Worm (Caenorhabditis elegans) whole organism, L2 larva: ENCODE data around the gene nmur-2.

Source experiments
- C34F6.9 ChIP-seq: fragments of 150-350 bp; optimal IDR thresholded peaks from 2 replicates; lab custom pipeline; 2014; ENCODE audit warnings: missing biosample characterization, missing genetic modification characterization
- F13H6.1 ChIP-seq: sonication (generic microtip); optimal IDR thresholded peaks from 2 replicates; lab custom pipeline; 2016; ENCODE audit warnings: missing genetic modification characterization, missing compliant biosample characterization
- ZK546.5 ChIP-seq: sonication (generic microtip); optimal IDR thresholded peaks from 2 replicates; lab custom pipeline; 2017; ENCODE audit warnings: missing biosample characterization, missing genetic modification characterization
- aly-2 ChIP-seq: fragments of 150-350 bp; optimal IDR thresholded peaks from 2 replicates; lab custom pipeline; 2014; ENCODE audit warnings: missing biosample characterization, missing genetic modification characterization
- ama-1 ChIP-seq: fragments of 150-350 bp; optimal IDR thresholded peaks from 2 replicates; lab custom pipeline; 2018; ENCODE audit warnings: inconsistent platforms
- blmp-1 ChIP-seq: sonication (generic microtip); optimal IDR thresholded peaks from 2 replicates; lab custom pipeline; 2017; ENCODE audit warnings: missing genetic modification characterization, mild to moderate bottlenecking, missing compliant biosample characterization, antibody characterized with exemption, moderate library complexity; ENCODE audit not compliant: insufficient read depth
- ceh-16 ChIP-seq: fragments of 150-350 bp; optimal IDR thresholded peaks from 2 replicates; lab custom pipeline; 2014; ENCODE audit warnings: missing biosample characterization, missing genetic modification characterization
- crh-2 ChIP-seq: sonication (generic microtip); optimal IDR thresholded peaks from 2 replicates; lab custom pipeline; 2017; ENCODE audit warnings: missing biosample characterization, missing genetic modification characterization
- dmd-4 ChIP-seq: sonication (generic microtip); optimal IDR thresholded peaks from 2 replicates; lab custom pipeline; 2017; ENCODE audit warnings: missing biosample characterization, missing genetic modification characterization
- egl-27 ChIP-seq: sonication (generic microtip); optimal IDR thresholded peaks from 3 replicates; lab custom pipeline; 2017; ENCODE audit warnings: missing biosample characterization, missing genetic modification reagents, missing genetic modification characterization
- elt-1 ChIP-seq: fragments of 150-350 bp; optimal IDR thresholded peaks from 2 replicates; lab custom pipeline; 2014; ENCODE audit warnings: missing biosample characterization, missing genetic modification characterization
- elt-3 ChIP-seq: sonication (generic microtip); optimal IDR thresholded peaks from 2 replicates; lab custom pipeline; 2017; ENCODE audit warnings: missing biosample characterization, missing genetic modification characterization
- fos-1 ChIP-seq: fragments of 150-350 bp; optimal IDR thresholded peaks from 2 replicates; lab custom pipeline; 2014; ENCODE audit warnings: missing biosample characterization, missing genetic modification characterization
- gmeb-1 ChIP-seq: fragments of 150-350 bp; optimal IDR thresholded peaks from 2 replicates; lab custom pipeline; 2014; ENCODE audit warnings: missing biosample characterization, missing genetic modification characterization
- lin-11 ChIP-seq: fragments of 150-350 bp; sonication (generic microtip); optimal IDR thresholded peaks from 2 replicates; lab custom pipeline; 2014; ENCODE audit warnings: missing biosample characterization, missing genetic modification characterization, inconsistent platforms, mixed read lengths
- lin-13 ChIP-seq: fragments of 150-350 bp; optimal IDR thresholded peaks from 2 replicates; lab custom pipeline; 2014; ENCODE audit warnings: missing biosample characterization, missing genetic modification reagents, missing genetic modification characterization
- lin-39 ChIP-seq: fragments of 150-350 bp; optimal IDR thresholded peaks from 2 replicates; lab custom pipeline; 2014; ENCODE audit warnings: missing biosample characterization, missing genetic modification reagents, missing genetic modification characterization
- lsy-2 ChIP-seq, 2 experiments: fragments of 150-350 bp in 1 of 2; sonication (generic microtip) in 1 of 2; optimal IDR thresholded peaks; 2 replicates each; lab custom pipeline; 2014 to 2017; ENCODE audit warnings: missing biosample characterization in 2 of 2, missing genetic modification characterization in 2 of 2
- mbf-1 ChIP-seq: sonication (generic microtip); optimal IDR thresholded peaks from 2 replicates; lab custom pipeline; 2017; ENCODE audit warnings: missing biosample characterization, missing genetic modification characterization
- mdl-1 ChIP-seq, 2 experiments: fragments of 150-350 bp in 1 of 2; sonication (generic microtip) in 1 of 2; optimal IDR thresholded peaks; 2 replicates each; lab custom pipeline; 2017; ENCODE audit warnings: missing biosample characterization in 2 of 2, missing genetic modification characterization in 2 of 2
- nhr-11 ChIP-seq: fragments of 150-350 bp; optimal IDR thresholded peaks from 2 replicates; lab custom pipeline; 2014; ENCODE audit warnings: missing biosample characterization, missing genetic modification characterization
- nhr-12 ChIP-seq: fragments of 150-350 bp; optimal IDR thresholded peaks from 2 replicates; lab custom pipeline; 2014; ENCODE audit warnings: missing biosample characterization, missing genetic modification characterization
- nhr-129 ChIP-seq: fragments of 150-350 bp; optimal IDR thresholded peaks from 2 replicates; lab custom pipeline; 2014; ENCODE audit warnings: missing biosample characterization, missing genetic modification characterization
- nhr-237 ChIP-seq: fragments of 150-350 bp; optimal IDR thresholded peaks from 2 replicates; lab custom pipeline; 2014; ENCODE audit warnings: missing biosample characterization, missing genetic modification characterization
- nhr-25 ChIP-seq: fragments of 150-350 bp; sonication (generic microtip); optimal IDR thresholded peaks from 3 replicates; lab custom pipeline; 2014; ENCODE audit warnings: missing biosample characterization, missing genetic modification characterization
- nhr-6 ChIP-seq: fragments of 150-350 bp; optimal IDR thresholded peaks from 2 replicates; lab custom pipeline; 2014; ENCODE audit warnings: missing biosample characterization, missing genetic modification characterization
- nhr-77 ChIP-seq: fragments of 150-350 bp; optimal IDR thresholded peaks from 2 replicates; lab custom pipeline; 2014; ENCODE audit warnings: missing biosample characterization, missing genetic modification characterization
- peb-1 ChIP-seq: fragments of 150-350 bp; optimal IDR thresholded peaks from 2 replicates; lab custom pipeline; 2014; ENCODE audit warnings: missing biosample characterization, missing genetic modification characterization
- sem-4 ChIP-seq: fragments of 150-350 bp; optimal IDR thresholded peaks from 2 replicates; lab custom pipeline; 2014; ENCODE audit warnings: missing biosample characterization, missing genetic modification reagents, missing genetic modification characterization
- sma-3 ChIP-seq: sonication (generic microtip); optimal IDR thresholded peaks from 2 replicates; lab custom pipeline; 2016; ENCODE audit warnings: missing genetic modification reagents, missing genetic modification characterization, missing compliant biosample characterization
- sma-9 ChIP-seq, 2 experiments: fragments of 150-350 bp in 1 of 2; sonication (generic microtip) in 1 of 2; optimal IDR thresholded peaks; 2 replicates each; lab custom pipeline; 2014 to 2016; ENCODE audit warnings: missing genetic modification characterization in 2 of 2, mild to moderate bottlenecking in 1 of 2, missing biosample characterization in 1 of 2, missing compliant biosample characterization in 1 of 2, missing genetic modification reagents in 1 of 2, moderate library complexity in 1 of 2
- snpc-4 ChIP-seq: fragments of 150-350 bp; optimal IDR thresholded peaks from 2 replicates; lab custom pipeline; 2014; ENCODE audit warnings: missing biosample characterization, missing genetic modification characterization
- unc-39 ChIP-seq: fragments of 150-350 bp; optimal IDR thresholded peaks from 2 replicates; lab custom pipeline; 2014; ENCODE audit warnings: missing biosample characterization, missing genetic modification characterization
- unc-55 ChIP-seq: fragments of 150-350 bp; sonication (generic microtip); optimal IDR thresholded peaks from 3 replicates; lab custom pipeline; 2014; ENCODE audit warnings: missing biosample characterization, missing genetic modification reagents, missing genetic modification characterization
- unc-62 ChIP-seq: fragments of 150-350 bp; optimal IDR thresholded peaks from 2 replicates; lab custom pipeline; 2014; ENCODE audit warnings: missing biosample characterization, missing genetic modification reagents, missing genetic modification characterization
- zag-1 ChIP-seq: fragments of 150-350 bp; optimal IDR thresholded peaks from 2 replicates; lab custom pipeline; 2014; ENCODE audit warnings: missing biosample characterization, missing genetic modification characterization
- ztf-11 ChIP-seq: sonication (generic microtip); optimal IDR thresholded peaks from 2 replicates; lab custom pipeline; 2017; ENCODE audit warnings: missing biosample characterization, missing genetic modification characterization

nmur-2 gene

DNA sequence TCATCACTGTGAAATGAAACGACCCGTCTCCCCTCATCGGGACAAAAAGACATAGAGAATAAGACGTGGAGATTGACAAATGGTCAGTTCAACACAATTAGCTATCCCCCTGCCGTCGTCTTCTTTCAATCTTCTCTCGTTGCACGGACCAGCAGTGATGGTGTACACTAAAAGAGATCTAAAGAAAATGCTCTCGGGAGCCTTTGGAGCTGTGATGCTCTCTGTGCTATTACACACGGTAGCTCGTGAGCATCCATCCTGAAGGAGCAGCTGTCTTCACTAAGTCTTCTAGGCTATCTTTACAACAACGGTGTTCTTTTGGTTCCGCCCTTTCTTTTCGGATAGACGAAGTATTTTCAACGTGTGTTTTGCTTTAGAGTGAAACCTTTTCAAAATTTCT, 36.5 kb upstream of the nmur-2 start:
- TF ChIP-seq unc-39 (tag; lab: Kevin White, UChicago): no peak
- TF ChIP-seq ztf-11 (tag; lab: Kevin White, UChicago): no peak
- peak; percentile 64 for TF ChIP-seq nhr-129 (tag; lab: Kevin White, UChicago)
- TF ChIP-seq sma-9 (GFP tag; optimal IDR thresholded peaks at IDR 0.05; lab: Kevin White, UChicago): peak; percentile 46
- no peak for TF ChIP-seq sma-9 (tag; optimal IDR thresholded peaks at IDR 0.05; lab: Kevin White, UChicago)
- peak; percentile 78 for TF ChIP-seq F13H6.1
- TF ChIP-seq mdl-1 (tag; optimal IDR thresholded peaks at IDR 0.05; lab: Kevin White, UChicago): no peak
- no peak for TF ChIP-seq dmd-4 (tag; lab: Kevin White, UChicago)
- TF ChIP-seq lsy-2 (tag; optimal IDR thresholded peaks at IDR 0.05; lab: Kevin White, UChicago): peak in 1 of 2 experiments; percentile 36

DNA sequence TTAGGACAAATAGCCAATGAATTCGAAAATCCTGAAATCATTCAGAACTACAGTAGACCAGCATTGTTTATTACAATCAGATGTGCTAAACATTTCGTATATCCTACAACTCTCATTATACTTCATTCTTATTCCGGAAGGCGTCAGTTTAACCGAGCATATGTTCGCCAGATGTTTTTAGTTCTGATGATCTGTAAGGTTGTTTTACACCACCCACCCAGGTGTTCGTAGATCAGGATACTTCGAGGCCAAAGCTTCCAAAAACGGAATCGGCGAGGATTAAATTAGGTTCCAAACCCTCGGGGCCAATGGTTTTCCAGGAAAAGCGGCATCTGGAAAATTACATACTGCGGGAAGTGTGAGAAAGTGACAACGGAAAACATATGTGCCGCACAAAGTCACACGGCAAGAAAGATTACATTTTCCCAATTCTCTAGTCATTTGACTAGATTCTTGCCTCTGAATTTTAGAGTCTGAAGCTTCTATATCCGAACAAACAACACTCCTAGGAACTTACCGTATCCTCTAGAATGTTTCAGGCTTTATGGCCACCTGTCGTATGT, 35.8 kb upstream of the nmur-2 start:
- no peak for TF ChIP-seq aly-2 (tag; lab: Kevin White, UChicago)
- TF ChIP-seq ZK546.5 (tag; lab: Kevin White, UChicago): no peak
- TF ChIP-seq sma-9 (GFP tag; optimal IDR thresholded peaks at IDR 0.05; lab: Kevin White, UChicago): peak; percentile 29
- TF ChIP-seq sma-9 (tag; optimal IDR thresholded peaks at IDR 0.05; lab: Kevin White, UChicago): no peak
- TF ChIP-seq lin-11 (tag; lab: Kevin White, UChicago): peak; percentile 14
- TF ChIP-seq lin-13 (GFP tag; lab: Kevin White, UChicago): no peak
- no peak for TF ChIP-seq nhr-11 (tag; lab: Kevin White, UChicago)
- peak in 1 of 2 experiments; percentile 26 for TF ChIP-seq lsy-2 (tag; optimal IDR thresholded peaks at IDR 0.05; lab: Kevin White, UChicago)
- no peak for TF ChIP-seq ama-1 (lab: Kevin White, UChicago)
- TF ChIP-seq C34F6.9 (tag; lab: Kevin White, UChicago): no peak
- no peak for TF ChIP-seq blmp-1

DNA sequence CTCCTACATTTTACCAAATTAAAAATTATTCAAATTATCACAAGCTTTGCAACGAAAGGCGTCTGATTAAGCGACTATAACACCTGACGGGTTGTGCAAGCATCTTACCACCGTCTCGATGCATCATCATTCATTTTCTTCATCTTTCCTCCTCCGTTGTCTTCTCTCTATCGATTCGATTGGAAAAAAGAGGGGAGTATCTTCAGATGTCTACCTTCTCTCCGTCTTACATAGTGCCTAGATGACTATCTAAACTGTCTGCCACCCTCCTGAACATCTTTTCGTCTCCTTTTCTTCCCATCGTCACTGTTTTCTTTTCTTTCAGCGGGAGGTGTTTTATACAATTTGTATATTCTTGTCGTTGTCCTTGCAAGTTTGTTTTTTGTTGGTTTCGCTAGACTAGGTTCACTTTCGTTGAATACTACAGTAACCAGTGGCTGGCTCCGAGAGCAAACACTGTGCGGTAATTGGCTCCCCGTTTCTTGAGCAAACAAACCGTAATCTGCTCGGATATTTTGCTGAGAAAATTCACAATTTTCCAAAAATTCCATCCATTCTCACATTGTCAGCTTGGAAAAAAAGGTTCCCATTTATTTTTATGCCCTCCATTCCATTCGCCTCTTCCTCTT, 34.6 kb upstream of the nmur-2 start:
- peak; percentile 17 for TF ChIP-seq F13H6.1
- TF ChIP-seq mdl-1 (tag; optimal IDR thresholded peaks at IDR 0.05; lab: Kevin White, UChicago): no peak
- TF ChIP-seq nhr-11 (tag; lab: Kevin White, UChicago): no peak
- no peak for TF ChIP-seq ZK546.5 (tag; lab: Kevin White, UChicago)
- no peak for TF ChIP-seq nhr-6 (tag; lab: Kevin White, UChicago)
- no peak for TF ChIP-seq nhr-77 (tag; lab: Kevin White, UChicago)
- TF ChIP-seq lsy-2 (tag; optimal IDR thresholded peaks at IDR 0.05; lab: Kevin White, UChicago): peak in 1 of 2 experiments; percentile 42
- TF ChIP-seq lin-13 (GFP tag; lab: Kevin White, UChicago): peak; percentile 13
- no peak for TF ChIP-seq ztf-11 (tag; lab: Kevin White, UChicago)
- TF ChIP-seq blmp-1: peak; percentile 35
- peak; percentile 13 for TF ChIP-seq gmeb-1 (tag; lab: Kevin White, UChicago)
- TF ChIP-seq sma-9 (GFP tag; optimal IDR thresholded peaks at IDR 0.05; lab: Kevin White, UChicago): peak; percentile 39
- TF ChIP-seq sma-9 (tag; optimal IDR thresholded peaks at IDR 0.05; lab: Kevin White, UChicago): no peak
- no peak for TF ChIP-seq elt-3 (tag; lab: Kevin White, UChicago)
- TF ChIP-seq peb-1 (tag; lab: Kevin White, UChicago): no peak
- TF ChIP-seq nhr-25 (tag; lab: Kevin White, UChicago): peak; percentile 37
- TF ChIP-seq mbf-1 (tag; lab: Kevin White, UChicago): no peak
- peak; percentile 61 for TF ChIP-seq fos-1 (tag; lab: Kevin White, UChicago)
- no peak for TF ChIP-seq ama-1 (lab: Kevin White, UChicago)
- peak; percentile 70 for TF ChIP-seq nhr-129 (tag; lab: Kevin White, UChicago)
- TF ChIP-seq C34F6.9 (tag; lab: Kevin White, UChicago): peak; percentile 45
- peak; percentile 5 for TF ChIP-seq sma-3 (GFP tag; lab: Kevin White, UChicago)
- TF ChIP-seq nhr-12: no peak
- TF ChIP-seq crh-2: peak; percentile 46
- no peak for TF ChIP-seq sem-4
- no peak for TF ChIP-seq unc-55
- TF ChIP-seq snpc-4: no peak
- no peak for TF ChIP-seq lin-39
- TF ChIP-seq zag-1 (tag; lab: Kevin White, UChicago): no peak

DNA sequence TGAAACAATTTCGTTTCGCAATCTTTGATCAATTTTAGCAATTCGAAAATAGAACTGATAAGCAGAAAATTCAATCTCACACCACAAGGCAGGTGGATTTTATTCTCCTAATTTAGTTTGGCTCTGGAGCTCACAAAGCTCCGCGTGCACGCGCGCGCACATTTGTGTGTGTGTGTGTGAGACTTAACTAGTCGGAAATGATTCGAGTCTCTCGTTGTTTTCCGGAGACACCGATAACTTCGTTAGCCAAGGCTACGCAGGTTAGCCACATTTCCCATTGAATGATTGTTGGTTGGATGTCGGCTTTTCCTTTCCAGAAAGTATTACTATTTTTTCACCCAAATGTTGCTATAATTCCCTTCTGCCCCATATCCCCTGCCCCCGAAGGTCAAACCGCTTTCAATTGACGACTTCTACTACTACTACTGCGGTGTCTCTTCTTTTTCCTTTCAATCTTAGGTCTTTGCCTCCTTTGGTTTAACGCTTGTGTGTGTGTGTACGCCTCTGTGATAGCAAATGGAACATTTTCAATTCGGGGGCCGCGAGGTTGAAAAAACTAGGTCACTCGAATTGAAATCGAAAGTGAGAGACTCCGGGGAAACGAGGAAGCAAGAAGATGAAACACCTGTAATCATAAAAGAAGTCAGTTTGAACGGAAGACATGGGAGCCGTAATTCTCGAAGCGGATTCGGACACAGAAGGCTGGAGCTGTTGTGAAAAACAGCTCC, 33.4 kb upstream of the nmur-2 start:
- TF ChIP-seq F13H6.1 (peak; percentile 7), nhr-237 (no peak), aly-2 (tag; lab: Kevin White, UChicago) (no peak), C34F6.9 (tag; lab: Kevin White, UChicago) (no peak), egl-27 (tag; lab: Kevin White, UChicago) (peak; percentile 3), lin-13 (GFP tag; lab: Kevin White, UChicago) (no peak), fos-1 (tag; lab: Kevin White, UChicago) (peak; percentile 37), sma-9 (GFP tag; optimal IDR thresholded peaks at IDR 0.05; lab: Kevin White, UChicago) (no peak), sma-9 (tag; optimal IDR thresholded peaks at IDR 0.05; lab: Kevin White, UChicago) (no peak), nhr-12 (no peak), ztf-11 (tag; lab: Kevin White, UChicago) (no peak), lin-39 (no peak), mdl-1 (tag; optimal IDR thresholded peaks at IDR 0.05; lab: Kevin White, UChicago) (no peak), elt-1 (tag; lab: Kevin White, UChicago) (no peak), crh-2 (no peak), snpc-4 (no peak), ZK546.5 (tag; lab: Kevin White, UChicago) (no peak), gmeb-1 (tag; lab: Kevin White, UChicago) (no peak), unc-62 (GFP tag; lab: Kevin White, UChicago) (no peak), lin-11 (tag; lab: Kevin White, UChicago) (peak; percentile 21), nhr-25 (tag; lab: Kevin White, UChicago) (no peak), blmp-1 (peak; percentile 80), dmd-4 (tag; lab: Kevin White, UChicago) (no peak), ceh-16 (tag; lab: Kevin White, UChicago) (no peak), nhr-11 (tag; lab: Kevin White, UChicago) (no peak)
- TF ChIP-seq, all 48 proteins: peak for 5
